Fruit fly (Drosophila melanogaster) whole organism, embryonic: Measurements from ENCODE around the gene CG44044.

ENCODE experiments used
- Awh ChIP-seq: fragments of 200-800 bp; sonication (Bioruptor generic); IDR thresholded peaks from 2 replicates; pipeline ENCODE4, ENCODE4 v1.3.6; 2022; ENCODE audit warnings: missing biosample characterization, missing genetic modification characterization
- CG10147 ChIP-seq: fragments of 200-800 bp; sonication (Bioruptor generic); optimal IDR thresholded peaks from 2 replicates; lab custom pipeline; 2019; ENCODE audit warnings: missing biosample characterization, mild to moderate bottlenecking, missing genetic modification characterization, moderate library complexity
- CG12104 ChIP-seq: fragments of 200-800 bp; sonication (Bioruptor generic); optimal IDR thresholded peaks from 3 replicates; lab custom pipeline; 2016; ENCODE audit warnings: missing biosample characterization, missing genetic modification characterization
- CG12236 ChIP-seq: fragments of 200-800 bp; sonication (Bioruptor generic); optimal IDR thresholded peaks from 2 replicates; lab custom pipeline; 2016; ENCODE audit warnings: missing biosample characterization, missing genetic modification characterization
- CG12659 ChIP-seq: fragments of 200-800 bp; sonication (Bioruptor generic); optimal IDR thresholded peaks from 3 replicates; lab custom pipeline; 2017; ENCODE audit warnings: mild to moderate bottlenecking, missing biosample characterization, missing genetic modification reagents, missing genetic modification characterization
- CG15011 ChIP-seq: fragments of 200-800 bp; sonication (Bioruptor generic); optimal IDR thresholded peaks from 3 replicates; lab custom pipeline; 2018; ENCODE audit warnings: missing biosample characterization, mild to moderate bottlenecking, missing genetic modification characterization
- CG15601 ChIP-seq: fragments of 200-800 bp; sonication (Bioruptor generic); optimal IDR thresholded peaks from 3 replicates; lab custom pipeline; 2019; ENCODE audit warnings: missing biosample characterization, mild to moderate bottlenecking, missing genetic modification characterization, moderate library complexity
- CG17612 ChIP-seq: fragments of 200-800 bp; sonication (Bioruptor generic); IDR thresholded peaks from 2 replicates; pipeline ENCODE4 v1.3.6; 2022; ENCODE audit warnings: missing biosample characterization, missing genetic modification characterization
- CG18011 ChIP-seq: fragments of 200-800 bp; sonication (Bioruptor generic); optimal IDR thresholded peaks from 2 replicates; lab custom pipeline; 2017; ENCODE audit warnings: missing biosample characterization, missing genetic modification characterization, mild to moderate bottlenecking, moderate library complexity, missing genotype
- CG18619 ChIP-seq: fragments of 200-800 bp; sonication (Bioruptor generic); optimal IDR thresholded peaks from 3 replicates; lab custom pipeline; 2017; ENCODE audit warnings: missing biosample characterization, mild to moderate bottlenecking, missing genetic modification characterization
- CG2199 ChIP-seq: fragments of 200-800 bp; sonication (Bioruptor generic); IDR thresholded peaks from 3 replicates; pipeline ENCODE4 v1.3.6; 2022; ENCODE audit warnings: missing biosample characterization, missing genetic modification characterization
- CG31365 ChIP-seq: fragments of 200-800 bp; sonication (Bioruptor generic); optimal IDR thresholded peaks from 2 replicates; lab custom pipeline; 2018; ENCODE audit warnings: missing biosample characterization, mild to moderate bottlenecking, missing genetic modification characterization
- CG34422 ChIP-seq: fragments of 200-800 bp; sonication (Bioruptor generic); IDR thresholded peaks from 3 replicates; pipeline ENCODE4 v1.3.6; 2022; ENCODE audit warnings: missing biosample characterization, missing genetic modification characterization
- CG3726 ChIP-seq: fragments of 200-800 bp; sonication (Bioruptor generic); IDR thresholded peaks from 3 replicates; pipeline ENCODE4, ENCODE4 v1.3.6; 2022; ENCODE audit warnings: missing biosample characterization, missing genetic modification characterization
- CG4820 ChIP-seq: fragments of 200-800 bp; sonication (Bioruptor generic); optimal IDR thresholded peaks from 3 replicates; lab custom pipeline; 2016; ENCODE audit warnings: missing biosample characterization, missing genetic modification characterization
- CG4854 ChIP-seq: fragments of 200-800 bp; sonication (Bioruptor generic); optimal IDR thresholded peaks from 2 replicates; lab custom pipeline; 2016; ENCODE audit warnings: missing biosample characterization, missing genetic modification characterization, inconsistent platforms
- CG5953 ChIP-seq: fragments of 200-800 bp; sonication (Bioruptor generic); IDR thresholded peaks from 2 replicates; pipeline ENCODE4 v1.3.6; 2022; ENCODE audit warnings: missing biosample characterization, missing genetic modification characterization
- CG6272 ChIP-seq: fragments of 200-800 bp; sonication (Bioruptor generic); IDR thresholded peaks from 2 replicates; pipeline ENCODE4 v1.3.6; 2022; ENCODE audit warnings: missing biosample characterization, missing genetic modification characterization
- CG7963 ChIP-seq: fragments of 200-800 bp; sonication (Bioruptor generic); IDR thresholded peaks from 3 replicates; pipeline ENCODE4 v1.3.6; 2022; ENCODE audit warnings: missing biosample characterization, missing genetic modification characterization; ENCODE audit not compliant: partially characterized antibody
- Dip2 ChIP-seq: fragments of 200-800 bp; sonication (Bioruptor generic); IDR thresholded peaks from 2 replicates; pipeline ENCODE4 v1.3.6; 2022; ENCODE audit warnings: missing biosample characterization, missing genetic modification characterization
- Fer1 ChIP-seq: fragments of 200-800 bp; sonication (Bioruptor generic); optimal IDR thresholded peaks from 2 replicates; lab custom pipeline; 2017; ENCODE audit warnings: missing biosample characterization, mild to moderate bottlenecking, missing genetic modification characterization
- Gug ChIP-seq: fragments of 200-800 bp; sonication (Bioruptor generic); IDR thresholded peaks from 4 replicates; pipeline ENCODE4 v1.3.6; 2022; ENCODE audit warnings: missing biosample characterization, missing genetic modification characterization
- Hr78 ChIP-seq, 2 experiments: fragments of 200-800 bp in 1 of 2; fragments of >200 bp in 1 of 2; sonication (Bioruptor generic) in 1 of 2; optimal IDR thresholded peaks; 2 replicates each; lab custom pipeline; 2017 to 2019; ENCODE audit warnings: missing biosample characterization in 2 of 2, missing genetic modification characterization in 2 of 2, mild to moderate bottlenecking in 1 of 2, moderate library complexity in 1 of 2
- Sox102F ChIP-seq: fragments of 200-800 bp; sonication (Bioruptor generic); optimal IDR thresholded peaks from 2 replicates; lab custom pipeline; 2018; ENCODE audit warnings: missing biosample characterization, mild to moderate bottlenecking, missing genetic modification characterization, moderate library complexity
- Tbp ChIP-seq: fragments of >200 bp; optimal IDR thresholded peaks from 2 replicates; lab custom pipeline; 2018; ENCODE audit warnings: missing biosample characterization, missing genetic modification characterization
- amos ChIP-seq: fragments of 200-800 bp; sonication (Bioruptor generic); IDR thresholded peaks from 2 replicates; pipeline ENCODE4 v1.3.6; 2022; ENCODE audit warnings: missing biosample characterization, missing genetic modification characterization; ENCODE audit not compliant: partially characterized antibody
- ato ChIP-seq: fragments of 200-800 bp; sonication (Bioruptor generic); IDR thresholded peaks from 2 replicates; pipeline ENCODE4 v1.3.6; 2022; ENCODE audit warnings: missing biosample characterization, missing genetic modification characterization; ENCODE audit not compliant: partially characterized antibody
- br ChIP-seq: fragments of >200 bp; optimal IDR thresholded peaks from 2 replicates; lab custom pipeline; 2017
- caup ChIP-seq: fragments of 200-800 bp; sonication (Bioruptor generic); optimal IDR thresholded peaks from 3 replicates; lab custom pipeline; 2017; ENCODE audit warnings: missing biosample characterization, mild to moderate bottlenecking, missing genetic modification characterization, moderate library complexity; ENCODE audit not compliant: severe bottlenecking
- chif ChIP-seq, 2 experiments: fragments of 200-800 bp; sonication (Bioruptor generic); optimal IDR thresholded peaks; 3 replicates each; lab custom pipeline; 2016; ENCODE audit warnings: missing biosample characterization in 2 of 2, missing genetic modification characterization in 2 of 2
- danr ChIP-seq: fragments of 200-800 bp; sonication (Bioruptor generic); IDR thresholded peaks from 2 replicates; pipeline ENCODE4 v1.3.6; 2022; ENCODE audit warnings: missing biosample characterization, missing genetic modification characterization
- dimm ChIP-seq: fragments of 200-800 bp; sonication (Bioruptor generic); IDR thresholded peaks from 2 replicates; pipeline ENCODE4 v1.3.6; 2022; ENCODE audit warnings: missing biosample characterization, missing genetic modification characterization
- dmrt99B ChIP-seq: fragments of 200-800 bp; sonication (Bioruptor generic); optimal IDR thresholded peaks from 2 replicates; lab custom pipeline; 2018; ENCODE audit warnings: missing biosample characterization, mild to moderate bottlenecking, missing genetic modification characterization, moderate library complexity
- emc ChIP-seq: fragments of 200-800 bp; sonication (Bioruptor generic); optimal IDR thresholded peaks from 2 replicates; lab custom pipeline; 2016; ENCODE audit warnings: missing biosample characterization, missing genetic modification characterization
- fu2 ChIP-seq: fragments of 200-800 bp; sonication (Bioruptor generic); optimal IDR thresholded peaks from 2 replicates; lab custom pipeline; 2016; ENCODE audit warnings: missing biosample characterization, missing genetic modification characterization
- gce ChIP-seq: fragments of 200-800 bp; sonication (Bioruptor generic); IDR thresholded peaks from 3 replicates; pipeline ENCODE4 v1.3.6; 2022; ENCODE audit warnings: missing biosample characterization, missing genetic modification characterization
- hb ChIP-seq: fragments of 200-800 bp; sonication (Bioruptor generic); IDR thresholded peaks from 3 replicates; pipeline ENCODE4 v1.3.6; 2022; ENCODE audit warnings: missing biosample characterization, missing genetic modification characterization; ENCODE audit not compliant: partially characterized antibody
- hth ChIP-seq: fragments of >200 bp; optimal IDR thresholded peaks from 2 replicates; lab custom pipeline; 2017; ENCODE audit warnings: inconsistent platforms
- lab ChIP-seq: fragments of 200-800 bp; sonication (Bioruptor generic); optimal IDR thresholded peaks from 3 replicates; lab custom pipeline; 2017; ENCODE audit warnings: missing biosample characterization, missing genetic modification characterization, mild to moderate bottlenecking, moderate library complexity, missing genetic modification reagents
- lola ChIP-seq, 3 experiments: fragments of >200 bp in 2 of 3; fragments of 200-800 bp in 1 of 3; sonication (Bioruptor generic) in 1 of 3; optimal IDR thresholded peaks; 2 replicates each; lab custom pipeline; 2017 to 2019; ENCODE audit warnings: missing biosample characterization in 3 of 3, missing genetic modification characterization in 3 of 3, mild to moderate bottlenecking in 1 of 3, moderate library complexity in 1 of 3
- nom ChIP-seq: fragments of 200-800 bp; sonication (Bioruptor generic); optimal IDR thresholded peaks from 2 replicates; lab custom pipeline; 2017; ENCODE audit warnings: missing biosample characterization, missing genetic modification characterization, mild to moderate bottlenecking, moderate library complexity, missing genetic modification reagents
- odd ChIP-seq: fragments of 200-800 bp; sonication (Bioruptor generic); optimal IDR thresholded peaks from 2 replicates; lab custom pipeline; 2017; ENCODE audit warnings: missing biosample characterization, mild to moderate bottlenecking, missing genetic modification characterization
- phol ChIP-seq: fragments of 200-800 bp; sonication (Bioruptor generic); optimal IDR thresholded peaks from 3 replicates; lab custom pipeline; 2018; ENCODE audit warnings: missing biosample characterization, mild to moderate bottlenecking, missing genetic modification characterization, moderate library complexity
- pzg ChIP-seq: fragments of 200-800 bp; sonication (Bioruptor generic); optimal IDR thresholded peaks from 3 replicates; lab custom pipeline; 2018; ENCODE audit warnings: missing biosample characterization, mild to moderate bottlenecking, missing genetic modification characterization, moderate library complexity
- sc ChIP-seq, 3 experiments: fragments of >200 bp in 2 of 3; fragments of 200-800 bp in 1 of 3; sonication (Bioruptor generic) in 1 of 3; optimal IDR thresholded peaks; 2 replicates in 2 of 3; 3 replicates in 1 of 3; lab custom pipeline; 2017; ENCODE audit warnings: mild to moderate bottlenecking in 1 of 3, missing biosample characterization in 1 of 3, missing genetic modification characterization in 1 of 3, missing genetic modification reagents in 1 of 3
- tin ChIP-seq: fragments of 200-800 bp; sonication (Bioruptor generic); optimal IDR thresholded peaks from 3 replicates; lab custom pipeline; 2016; ENCODE audit warnings: missing biosample characterization, missing genetic modification characterization
- tx ChIP-seq: fragments of 200-800 bp; sonication (Bioruptor generic); optimal IDR thresholded peaks from 2 replicates; lab custom pipeline; 2016; ENCODE audit warnings: missing biosample characterization, missing genetic modification characterization
- z ChIP-seq: fragments of 200-800 bp; sonication (Bioruptor generic); IDR thresholded peaks from 3 replicates; pipeline ENCODE4 v1.3.6; 2022; ENCODE audit warnings: missing biosample characterization, missing genetic modification characterization
- zen ChIP-seq: fragments of 200-800 bp; sonication (Bioruptor generic); optimal IDR thresholded peaks from 3 replicates; lab custom pipeline; 2018; ENCODE audit warnings: missing biosample characterization, mild to moderate bottlenecking, missing genetic modification characterization, moderate library complexity

The CG44044 gene

DNA sequence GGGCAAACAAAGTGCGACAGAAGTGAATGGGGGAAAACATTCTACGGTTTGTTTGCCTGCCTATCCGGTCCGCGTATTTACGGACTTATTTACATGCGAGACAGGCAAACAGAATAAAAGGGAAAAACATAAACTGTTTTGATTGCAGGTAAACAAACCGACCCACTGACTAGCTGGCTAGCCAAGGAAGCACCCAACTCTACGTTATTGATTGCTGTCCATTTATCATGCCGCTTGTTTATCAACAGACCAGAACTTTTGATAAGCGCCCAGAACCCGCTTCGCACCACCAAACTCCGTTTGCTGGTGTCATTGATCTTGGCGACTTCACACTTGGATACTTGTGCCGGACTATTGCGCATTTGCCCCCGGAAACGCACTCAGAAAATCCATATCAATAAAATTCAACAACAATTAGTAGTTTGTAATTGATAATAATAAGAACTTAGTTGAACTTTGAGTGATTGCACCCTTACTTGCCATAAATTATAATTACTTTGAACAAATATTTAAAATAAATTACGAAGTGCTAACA is 10.2 kb downstream of the CG44044 start (continued):
- TF ChIP-seq Dip2 (no peak), gce (GFP tag; lab: Robert Waterston, UW) (peak; percentile 80; the same call in 2 of the 3 replicates), CG34422 (GFP tag; lab: Robert Waterston, UW) (0 out of 3 replicates have a peak, but pooled peaks have one; percentile 19), Sox102F (peak; percentile 10), odd (GFP tag; lab: Kevin White, UChicago) (peak; percentile 77), Fer1 (GFP tag; lab: Kevin White, UChicago) (peak; percentile 30), br (lab: Kevin White, UChicago) (no peak), tin (GFP tag; lab: Kevin White, UChicago) (no peak), CG5953 (GFP tag; lab: Robert Waterston, UW) (no peak), lola (GFP tag; optimal IDR thresholded peaks at IDR 0.05; lab: Kevin White, UChicago) (peak in 1 of 3 experiments; percentile 70), CG12236 (GFP tag; lab: Kevin White, UChicago) (peak; percentile 77), sc (optimal IDR thresholded peaks at IDR 0.05; lab: Kevin White, UChicago) (no peak), sc (GFP tag; optimal IDR thresholded peaks at IDR 0.05; lab: Kevin White, UChicago) (peak; percentile 83), ato (GFP tag; lab: Robert Waterston, UW) (no peak), Gug (GFP tag; lab: Robert Waterston, UW) (no peak), CG3726 (GFP tag; lab: Robert Waterston, UW) (peak; percentile 70; the same call in 2 of the 3 replicates), dimm (no peak), chif (GFP tag; optimal IDR thresholded peaks at IDR 0.05; lab: Kevin White, UChicago) (peak; percentile 23 to 64), lab (peak; percentile 88), Hr78 (GFP tag; optimal IDR thresholded peaks at IDR 0.05; lab: Kevin White, UChicago) (peak in 1 of 2 experiments; percentile 32), CG18619 (GFP tag; lab: Kevin White, UChicago) (peak; percentile 74), CG2199 (GFP tag; lab: Robert Waterston, UW) (no peak), caup (GFP tag; lab: Kevin White, UChicago) (peak; percentile 74), CG31365 (tag; lab: Kevin White, UChicago) (peak; percentile 51), dmrt99B (tag; lab: Kevin White, UChicago) (no peak), CG15601 (peak; percentile 89), CG18011 (GFP tag; lab: Kevin White, UChicago) (peak; percentile 36), CG4820 (GFP tag; lab: Kevin White, UChicago) (no peak), z (GFP tag; lab: Robert Waterston, UW) (peak; percentile 64; the same call in 1 of the 3 replicates), tx (peak; percentile 23), Tbp (GFP tag; lab: Kevin White, UChicago) (no peak), emc (GFP tag; lab: Kevin White, UChicago) (no peak), hb (GFP tag; lab: Robert Waterston, UW) (no peak), hth (lab: Kevin White, UChicago) (no peak), fu2 (GFP tag; lab: Kevin White, UChicago) (no peak), phol (tag; lab: Kevin White, UChicago) (no peak), CG4854 (GFP tag; lab: Kevin White, UChicago) (peak; percentile 21), CG12659 (GFP tag; lab: Kevin White, UChicago) (peak; percentile 74), CG6272 (no peak), CG17612 (GFP tag; lab: Robert Waterston, UW) (no peak), pzg (GFP tag; lab: Kevin White, UChicago) (no peak), amos (GFP tag; lab: Robert Waterston, UW) (no peak), Awh (GFP tag; lab: Robert Waterston, UW) (peak; percentile 84), danr (GFP tag; lab: Robert Waterston, UW) (peak; percentile 60; the same call in 1 of the 2 replicates), CG15011 (GFP tag; lab: Kevin White, UChicago) (peak; percentile 52), zen (tag; lab: Kevin White, UChicago) (no peak), nom (GFP tag; lab: Kevin White, UChicago) (peak; percentile 60), CG10147 (GFP tag; lab: Kevin White, UChicago) (no peak), CG7963 (GFP tag; lab: Robert Waterston, UW) (no peak), CG12104 (GFP tag; lab: Kevin White, UChicago) (peak; percentile 9)
